Worm (Caenorhabditis elegans): ENCODE results near the gene F42A6.5.

The F42A6.5 gene

ce11 chrIV:3293800-3294493 lies 37.7 kb downstream of the F42A6.5 start (continued):
- no peak for TF ChIP-seq dpl-1 (GFP tag; optimal IDR thresholded peaks at IDR 0.05)
- no peak for TF ChIP-seq ztf-28 (GFP tag; IDR thresholded peaks at IDR 0.05)
- TF ChIP-seq zim-3 (tag; optimal IDR thresholded peaks at IDR 0.05), result no peak
- TF ChIP-seq F33H1.4 (GFP tag; IDR thresholded peaks at IDR 0.05), result peak; percentile 61
- peak; percentile 61; the same call in 1 of the 2 replicates for TF ChIP-seq zfh-2 (GFP tag; conservative IDR thresholded peaks at IDR 0.05)

DNA sequence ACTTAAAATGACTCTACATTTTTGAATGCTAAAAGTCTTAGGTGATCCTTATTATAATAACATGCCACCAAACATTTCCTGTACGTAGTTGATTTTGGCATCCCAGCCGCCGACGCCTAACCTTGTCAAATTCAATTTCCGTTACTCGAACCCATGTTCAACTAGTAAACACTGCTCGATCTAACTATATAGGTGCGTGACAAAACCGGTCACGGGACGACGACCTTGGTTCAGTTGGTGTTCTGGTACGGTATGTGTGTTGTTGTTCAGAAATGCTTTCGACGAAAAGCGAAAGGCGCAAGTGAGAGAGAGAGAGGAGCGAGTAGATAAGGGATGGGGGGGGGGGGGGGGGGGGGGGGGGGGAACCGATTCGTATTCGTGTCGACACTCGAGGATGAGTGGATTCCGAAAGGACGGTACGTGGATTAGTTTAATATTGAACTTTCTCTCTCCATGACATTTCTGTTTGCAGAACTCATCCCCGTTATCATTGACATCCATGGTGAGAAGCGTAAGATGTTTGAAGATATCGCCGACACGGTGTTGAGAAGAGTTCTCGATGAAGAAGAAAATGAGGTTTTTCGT lies 39.6 kb downstream of the F42A6.5 start, which contains the start of gene W08E12.8:
W08E12.8 (plus strand) TSS at position 395 of the 585 bp plus-strand sequence.
- TF ChIP-seq lin-26 (GFP tag; IDR thresholded peaks at IDR 0.05) (no peak), egrh-3 (GFP tag; IDR thresholded peaks at IDR 0.05) (peak; percentile 78; the same call in 1 of the 2 replicates), F37B4.10 (GFP tag; IDR thresholded peaks at IDR 0.05) (no peak), zfh-2 (GFP tag; conservative IDR thresholded peaks at IDR 0.05) (peak; percentile 72; the same call in 1 of the 2 replicates), F57A8.1 (GFP tag; optimal IDR thresholded peaks at IDR 0.05) (no peak), B0336.3 (GFP tag; IDR thresholded peaks at IDR 0.05) (no peak)

ce11 chrIV:3289237-3289636 lies 42.4 kb downstream of the F42A6.5 start, which contains the start of gene gcy-23:
TSS of gene gcy-23 (minus strand) at chrIV:3289337.
- TF ChIP-seq lin-35 (GFP tag; optimal IDR thresholded peaks at IDR 0.05), result no peak
- no peak for TF ChIP-seq bed-1 (GFP tag; IDR thresholded peaks at IDR 0.05)
- no peak for TF ChIP-seq ztf-25 (GFP tag; IDR thresholded peaks at IDR 0.05)
- no peak for TF ChIP-seq pha-4 (tag; optimal IDR thresholded peaks at IDR 0.05)
- no peak for TF ChIP-seq nhr-120 (GFP tag; IDR thresholded peaks at IDR 0.05)
- TF ChIP-seq somi-1 (GFP tag; optimal IDR thresholded peaks at IDR 0.05), result no peak
- no peak for TF ChIP-seq F23B12.7 (tag; optimal IDR thresholded peaks at IDR 0.05; ENCODE audit: insufficient read depth)
- TF ChIP-seq madf-8 (GFP tag; conservative IDR thresholded peaks at IDR 0.05), result no peak
- TF ChIP-seq lir-1 (GFP tag; conservative IDR thresholded peaks at IDR 0.05), result no peak

Data from whole organism, young adult.